Worm (Caenorhabditis elegans) whole organism, dauer: ENCODE results near the gene C39B5.14.
"Not testable (repeated sequence)": the region's sequence is repeated elsewhere in the genome, so short reads cannot be mapped to it uniquely, and the experiment has no call there.

Experiments used
- unc-62 ChIP-seq: sonication (generic microtip); optimal IDR thresholded peaks from 2 replicates; lab custom pipeline; 2017; ENCODE audit warnings: missing biosample characterization, missing genetic modification reagents, missing genetic modification characterization

C39B5.14 gene

ce11 chrIII:2239587-2240144, 28.4 kb downstream of the C39B5.14 start, which contains the start of gene C39B5.10:
TSS of gene C39B5.10 (minus strand) at chrIII:2239637.
- TF ChIP-seq unc-62 (GFP tag; lab: Kevin White, UChicago), result no peak

- no peak for TF ChIP-seq unc-62 (GFP tag; lab: Kevin White, UChicago)
These were observed 29.3 kb downstream of the C39B5.14 start, which contains the start of gene srz-56 for ce11 chrIII:2240471-2240870. TSS of gene srz-56 (plus strand) at chrIII:2240771.

- TF ChIP-seq unc-62 (GFP tag; lab: Kevin White, UChicago), result no peak
These were observed 32.4 kb downstream of the C39B5.14 start for ce11 chrIII:2243617-2244016.

- TF ChIP-seq unc-62 (GFP tag; lab: Kevin White, UChicago), result no peak
These were observed 34.5 kb downstream of the C39B5.14 start, which contains the start of gene srd-67 for ce11 chrIII:2245727-2246126. TSS of gene srd-67 (minus strand) at chrIII:2245827.

ce11 chrIII:2251348-2251747, 40.1 kb downstream of the C39B5.14 start, which contains the start of gene fbxa-7:
TSS of gene fbxa-7 (minus strand) at chrIII:2251448.
- TF ChIP-seq unc-62 (GFP tag; lab: Kevin White, UChicago), result no peak

ce11 chrIII:2253027-2253499, 41.8 kb downstream of the C39B5.14 start, which contains the start of gene fbxa-73:
TSS of gene fbxa-73 (plus strand) at chrIII:2253449.
- TF ChIP-seq unc-62 (GFP tag; lab: Kevin White, UChicago), result no peak

ce11 chrIII:2255522-2255921, 44.3 kb downstream of the C39B5.14 start, which contains the start of gene fbxa-71:
TSS of gene fbxa-71 (plus strand) at chrIII:2255822.
- TF ChIP-seq unc-62 (GFP tag; lab: Kevin White, UChicago), result no peak

- no peak for TF ChIP-seq unc-62 (GFP tag; lab: Kevin White, UChicago)
These were observed 47.6 kb downstream of the C39B5.14 start, which contains the start of gene fbxa-43 for ce11 chrIII:2258863-2259262. TSS of gene fbxa-43 (minus strand) at chrIII:2258963.

ce11 chrIII:2259329-2259728, 48.1 kb downstream of the C39B5.14 start:
- TF ChIP-seq unc-62 (GFP tag; lab: Kevin White, UChicago), result no peak

ce11 chrIII:2261353-2261752, 50.1 kb downstream of the C39B5.14 start, which contains the start of gene fbxa-42:
TSS of gene fbxa-42 (minus strand) at chrIII:2261453.
- TF ChIP-seq unc-62 (GFP tag; lab: Kevin White, UChicago), result not testable (repeated sequence)

- TF ChIP-seq unc-62 (GFP tag; lab: Kevin White, UChicago), result no peak
These were observed 51.7 kb downstream of the C39B5.14 start, which contains the start of gene Y54F10BM.6 for ce11 chrIII:2262942-2263341. TSS of gene Y54F10BM.6 (plus strand) at chrIII:2263242.

- TF ChIP-seq unc-62 (GFP tag; lab: Kevin White, UChicago), result no peak
These were observed 54.9 kb downstream of the C39B5.14 start, which contains the start of gene fbxa-9 for ce11 chrIII:2265986-2266701. TSS of gene fbxa-9 (plus strand) at chrIII:2266651.
